Worm (Caenorhabditis elegans) whole organism, L4/young adult: Measurements from ENCODE around the gene T11B7.5.

Experiments
- W03F9.2 ChIP-seq: fragments of 150-350 bp; optimal IDR thresholded peaks from 2 replicates; lab custom pipeline; 2014; ENCODE audit warnings: missing biosample characterization, missing genetic modification characterization
- dao-5 ChIP-seq: sonication (generic microtip); optimal IDR thresholded peaks from 2 replicates; lab custom pipeline; 2016; ENCODE audit warnings: missing genotype, missing genetic modification characterization, moderate library complexity, missing compliant biosample characterization
- him-1 ChIP-seq: sonication (generic microtip); optimal IDR thresholded peaks from 2 replicates; lab custom pipeline; 2016; ENCODE audit warnings: missing genotype, missing genetic modification reagents, missing genetic modification characterization, missing compliant biosample characterization

ce11 chrIV:8840161-8840765 lies 15.6 kb downstream of the T11B7.5 start, which contains the start of the genes T28C6.11 and T11B7.1:
- no peak for TF ChIP-seq him-1 (tag; lab: Kevin White, UChicago)
- TF ChIP-seq W03F9.2 (tag; lab: Kevin White, UChicago): no peak
- no peak for TF ChIP-seq dao-5 (tag; lab: Kevin White, UChicago)
